Fruit fly (Drosophila melanogaster) whole organism, embryonic: ENCODE data around the gene CG8206.

Source experiments
- CG11398 ChIP-seq: fragments of 200-800 bp; sonication (Bioruptor generic); optimal IDR thresholded peaks from 2 replicates; lab custom pipeline; 2016; ENCODE audit warnings: missing biosample characterization, missing genetic modification characterization
- CG11504 ChIP-seq: fragments of 200-800 bp; sonication (Bioruptor generic); optimal IDR thresholded peaks from 3 replicates; lab custom pipeline; 2019; ENCODE audit warnings: missing biosample characterization, mild to moderate bottlenecking, missing genetic modification characterization, moderate library complexity
- CG11560 ChIP-seq: fragments of 200-800 bp; sonication (Bioruptor generic); IDR thresholded peaks from 3 replicates; pipeline ENCODE4 v1.3.6; 2022; ENCODE audit warnings: missing biosample characterization, missing genetic modification characterization
- CG1233 ChIP-seq: fragments of 200-800 bp; sonication (Bioruptor generic); optimal IDR thresholded peaks from 4 replicates; lab custom pipeline; 2018; ENCODE audit warnings: missing biosample characterization, mild to moderate bottlenecking, missing genetic modification characterization
- CG12942 ChIP-seq: fragments of 200-800 bp; sonication (Bioruptor generic); optimal IDR thresholded peaks from 3 replicates; lab custom pipeline; 2016; ENCODE audit warnings: missing biosample characterization, missing genetic modification characterization
- CG13424 ChIP-seq: fragments of 200-800 bp; sonication (Bioruptor generic); optimal IDR thresholded peaks from 2 replicates; lab custom pipeline; 2019; ENCODE audit warnings: missing biosample characterization, mild to moderate bottlenecking, missing genetic modification characterization, moderate library complexity
- CG14667 ChIP-seq: fragments of 200-800 bp; sonication (Bioruptor generic); IDR thresholded peaks from 2 replicates; pipeline ENCODE4 v1.3.6; 2022; ENCODE audit warnings: missing biosample characterization, missing genetic modification characterization
- CG15479 ChIP-seq: fragments of 200-800 bp; sonication (Bioruptor generic); optimal IDR thresholded peaks from 3 replicates; lab custom pipeline; 2019; ENCODE audit warnings: missing biosample characterization, mild to moderate bottlenecking, missing genetic modification characterization, moderate library complexity
- CG1647 ChIP-seq: fragments of 200-800 bp; sonication (Bioruptor generic); optimal IDR thresholded peaks from 3 replicates; lab custom pipeline; 2016; ENCODE audit warnings: missing biosample characterization, missing genetic modification characterization
- CG1792 ChIP-seq: fragments of 200-800 bp; sonication (Bioruptor generic); optimal IDR thresholded peaks from 2 replicates; lab custom pipeline; 2016; ENCODE audit warnings: missing biosample characterization, missing genetic modification characterization
- CG18011 ChIP-seq: fragments of 200-800 bp; sonication (Bioruptor generic); optimal IDR thresholded peaks from 2 replicates; lab custom pipeline; 2017; ENCODE audit warnings: missing biosample characterization, missing genetic modification characterization, mild to moderate bottlenecking, moderate library complexity, missing genotype
- CG2129 ChIP-seq: fragments of 200-800 bp; sonication (Bioruptor generic); IDR thresholded peaks from 2 replicates; pipeline ENCODE4 v1.3.6; 2022; ENCODE audit warnings: missing biosample characterization, missing genetic modification characterization; ENCODE audit not compliant: partially characterized antibody
- CG31365 ChIP-seq: fragments of 200-800 bp; sonication (Bioruptor generic); optimal IDR thresholded peaks from 2 replicates; lab custom pipeline; 2018; ENCODE audit warnings: missing biosample characterization, mild to moderate bottlenecking, missing genetic modification characterization
- CG32532 ChIP-seq: fragments of 200-800 bp; sonication (Bioruptor generic); IDR thresholded peaks from 2 replicates; pipeline ENCODE4 v1.3.6; 2022; ENCODE audit warnings: missing biosample characterization, missing genetic modification characterization
- CG8765 ChIP-seq: fragments of 200-800 bp; sonication (Bioruptor generic); IDR thresholded peaks from 2 replicates; pipeline ENCODE4 v1.3.6; 2022; ENCODE audit warnings: missing biosample characterization, missing genetic modification characterization
- CG9437 ChIP-seq: fragments of 200-800 bp; sonication (Bioruptor generic); optimal IDR thresholded peaks from 2 replicates; lab custom pipeline; 2018; ENCODE audit warnings: missing biosample characterization, mild to moderate bottlenecking, missing genetic modification characterization
- CG9932 ChIP-seq: fragments of 200-800 bp; sonication (Bioruptor generic); IDR thresholded peaks from 2 replicates; pipeline ENCODE4 v1.3.6; 2022; ENCODE audit warnings: missing biosample characterization, missing genetic modification characterization
- Ets97D ChIP-seq: fragments of 200-800 bp; sonication (Bioruptor generic); optimal IDR thresholded peaks from 3 replicates; lab custom pipeline; 2016; ENCODE audit warnings: missing biosample characterization, missing genetic modification characterization
- HLH54F ChIP-seq: fragments of 200-800 bp; sonication (Bioruptor generic); optimal IDR thresholded peaks from 3 replicates; lab custom pipeline; 2016; ENCODE audit warnings: missing biosample characterization, missing genetic modification characterization
- Hr78 ChIP-seq, 2 experiments: fragments of 200-800 bp in 1 of 2; fragments of >200 bp in 1 of 2; sonication (Bioruptor generic) in 1 of 2; optimal IDR thresholded peaks; 2 replicates each; lab custom pipeline; 2017 to 2019; ENCODE audit warnings: missing biosample characterization in 2 of 2, missing genetic modification characterization in 2 of 2, mild to moderate bottlenecking in 1 of 2, moderate library complexity in 1 of 2
- Hsf ChIP-seq: fragments of 200-800 bp; sonication (Bioruptor generic); optimal IDR thresholded peaks from 3 replicates; lab custom pipeline; 2016; ENCODE audit warnings: missing biosample characterization, missing genetic modification characterization
- Lim3 ChIP-seq: fragments of 200-800 bp; sonication (Bioruptor generic); IDR thresholded peaks from 2 replicates; pipeline ENCODE4 v1.3.6; 2022; ENCODE audit warnings: missing biosample characterization, missing genetic modification characterization
- Lpt ChIP-seq: fragments of >200 bp; optimal IDR thresholded peaks from 2 replicates; lab custom pipeline; 2018; ENCODE audit warnings: missing biosample characterization, missing genetic modification characterization
- Med ChIP-seq: fragments of 200-800 bp; sonication (Bioruptor generic); peaks from one replicate; lab custom pipeline; 2016; ENCODE audit warnings: missing biosample characterization, missing genetic modification characterization, mild to moderate bottlenecking, inconsistent platforms, moderate library complexity
- NFAT ChIP-seq: fragments of 200-800 bp; sonication (Bioruptor generic); IDR thresholded peaks from 2 replicates; pipeline ENCODE4 v1.3.6; 2022; ENCODE audit warnings: missing biosample characterization, missing genetic modification characterization
- Rfx ChIP-seq: fragments of 200-800 bp; sonication (Bioruptor generic); IDR thresholded peaks from 2 replicates; pipeline ENCODE4 v1.3.6; 2022; ENCODE audit warnings: missing biosample characterization, missing genetic modification characterization
- Sry-β ChIP-seq: fragments of 200-800 bp; sonication (Bioruptor generic); optimal IDR thresholded peaks from 2 replicates; lab custom pipeline; 2018; ENCODE audit warnings: missing biosample characterization, mild to moderate bottlenecking, missing genetic modification characterization, moderate library complexity
- bigmax ChIP-seq: fragments of 200-800 bp; sonication (Bioruptor generic); optimal IDR thresholded peaks from 2 replicates; lab custom pipeline; 2018; ENCODE audit warnings: missing biosample characterization, mild to moderate bottlenecking, missing genetic modification characterization
- caup ChIP-seq: fragments of 200-800 bp; sonication (Bioruptor generic); optimal IDR thresholded peaks from 3 replicates; lab custom pipeline; 2017; ENCODE audit warnings: missing biosample characterization, mild to moderate bottlenecking, missing genetic modification characterization, moderate library complexity; ENCODE audit not compliant: severe bottlenecking
- ewg ChIP-seq: fragments of 200-800 bp; sonication (Bioruptor generic); optimal IDR thresholded peaks from 3 replicates; lab custom pipeline; 2017; ENCODE audit warnings: mild to moderate bottlenecking, missing biosample characterization, missing genetic modification reagents, missing genetic modification characterization
- her ChIP-seq: fragments of 200-800 bp; sonication (Bioruptor generic); optimal IDR thresholded peaks from 2 replicates; lab custom pipeline; 2016; ENCODE audit warnings: missing biosample characterization, missing genetic modification characterization
- jigr1 ChIP-seq: fragments of 200-800 bp; sonication (Bioruptor generic); IDR thresholded peaks from 3 replicates; pipeline ENCODE4 v1.3.6; 2022; ENCODE audit warnings: missing biosample characterization, missing genetic modification characterization
- lov ChIP-seq, 2 experiments: fragments of 200-800 bp in 1 of 2; fragments of >200 bp in 1 of 2; sonication (Bioruptor generic) in 1 of 2; IDR thresholded peaks in 1 of 2; optimal IDR thresholded peaks in 1 of 2; 2 replicates in 1 of 2; 3 replicates in 1 of 2; pipeline versions ENCODE4 v1.3.6 to Lab custom; 2017 to 2022; ENCODE audit warnings: missing biosample characterization in 1 of 2, missing genetic modification characterization in 1 of 2
- mam ChIP-seq: fragments of 200-800 bp; sonication (Bioruptor generic); optimal IDR thresholded peaks from 3 replicates; lab custom pipeline; 2016; ENCODE audit warnings: missing biosample characterization, missing genetic modification characterization
- nau ChIP-seq: fragments of 200-800 bp; sonication (Bioruptor generic); optimal IDR thresholded peaks from 3 replicates; lab custom pipeline; 2017; ENCODE audit warnings: missing biosample characterization, mild to moderate bottlenecking, missing genetic modification characterization, missing genetic modification reagents
- nmo ChIP-seq: fragments of 200-800 bp; sonication (Bioruptor generic); optimal IDR thresholded peaks from 2 replicates; lab custom pipeline; 2018; ENCODE audit warnings: missing biosample characterization, mild to moderate bottlenecking, missing genetic modification characterization, moderate library complexity
- p53 ChIP-seq: fragments of 200-800 bp; sonication (Bioruptor generic); optimal IDR thresholded peaks from 2 replicates; lab custom pipeline; 2016; ENCODE audit warnings: missing biosample characterization, missing genetic modification characterization
- pros ChIP-seq: fragments of 200-800 bp; sonication (Bioruptor generic); optimal IDR thresholded peaks from 3 replicates; lab custom pipeline; 2019; ENCODE audit warnings: missing biosample characterization, mild to moderate bottlenecking, missing genetic modification characterization, moderate library complexity
- row ChIP-seq: fragments of 200-800 bp; sonication (Bioruptor generic); IDR thresholded peaks from 3 replicates; pipeline ENCODE4 v1.3.6; 2022; ENCODE audit warnings: missing biosample characterization, missing genetic modification characterization
- sim ChIP-seq: fragments of 200-800 bp; sonication (Bioruptor generic); IDR thresholded peaks from 2 replicates; pipeline ENCODE4 v1.3.6; 2022; ENCODE audit warnings: missing biosample characterization, missing genetic modification characterization
- sqz ChIP-seq: fragments of 200-800 bp; sonication (Bioruptor generic); optimal IDR thresholded peaks from 3 replicates; lab custom pipeline; 2018; ENCODE audit warnings: missing biosample characterization, mild to moderate bottlenecking, missing genetic modification characterization
- ssp ChIP-seq: fragments of 200-800 bp; sonication (Bioruptor generic); IDR thresholded peaks from 2 replicates; pipeline ENCODE4 v1.3.6; 2022; ENCODE audit warnings: missing biosample characterization, missing genetic modification characterization
- wek ChIP-seq: fragments of 200-800 bp; sonication (Bioruptor generic); optimal IDR thresholded peaks from 3 replicates; lab custom pipeline; 2018; ENCODE audit warnings: missing biosample characterization, mild to moderate bottlenecking, missing genetic modification characterization, moderate library complexity

The CG8206 gene

DNA sequence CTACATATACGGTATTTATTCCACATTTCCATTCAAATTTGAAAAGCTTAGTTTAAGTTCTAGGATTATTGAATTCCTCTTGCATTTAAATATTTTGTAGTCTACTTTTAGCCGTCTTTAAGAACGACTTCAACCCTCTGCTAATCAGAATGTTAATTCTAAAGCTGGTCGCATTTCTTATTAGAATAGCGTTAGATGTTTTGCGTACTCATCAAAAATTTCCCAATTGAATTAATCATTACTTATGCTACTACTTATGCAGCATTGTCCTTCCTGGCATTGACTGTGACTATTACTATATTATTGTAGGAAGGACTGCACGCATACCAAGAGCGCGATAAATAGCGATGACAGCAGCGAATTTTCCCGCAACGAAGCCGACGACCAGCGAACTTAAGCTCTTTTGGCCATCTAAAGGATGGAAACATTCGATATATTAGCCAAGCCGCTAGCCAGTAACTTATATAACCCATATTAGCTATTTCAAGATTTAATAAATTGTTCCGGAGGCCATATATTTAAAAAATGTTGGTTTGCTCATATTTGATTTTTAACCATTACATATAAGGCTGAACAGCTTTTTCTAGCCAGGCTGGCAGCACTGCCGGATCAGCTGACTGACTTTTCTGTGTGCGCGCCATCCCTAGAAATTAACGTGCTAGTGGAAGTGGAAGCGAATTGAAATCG lies 42.0 kb upstream of the CG8206 start, which contains the start of gene CG8128 (continued):
- TF ChIP-seq lov (optimal IDR thresholded peaks at IDR 0.05; lab: Kevin White, UChicago) (no peak), lov (GFP tag; IDR thresholded peaks at IDR 0.05; lab: Robert Waterston, UW) (no peak), Lpt (no peak), Ets97D (GFP tag; lab: Kevin White, UChicago) (peak; percentile 12), CG32532 (GFP tag; lab: Robert Waterston, UW) (peak; percentile 21; the same call in 1 of the 2 replicates), CG14667 (no peak), CG15479 (GFP tag; lab: Kevin White, UChicago) (peak; percentile 54), jigr1 (GFP tag; lab: Robert Waterston, UW) (no peak), CG1792 (no peak), nmo (peak; percentile 30), CG8765 (GFP tag; lab: Robert Waterston, UW) (no peak), CG13424 (tag; lab: Kevin White, UChicago) (peak; percentile 28), Rfx (GFP tag; lab: Robert Waterston, UW) (peak; percentile 7; the same call in 1 of the 2 replicates), her (GFP tag; lab: Kevin White, UChicago) (no peak), Med (GFP tag; lab: Kevin White, UChicago) (peak; percentile 87), ewg (peak; percentile 4), mam (GFP tag; lab: Kevin White, UChicago) (peak; percentile 13), Lim3 (no peak), CG9932 (GFP tag; lab: Robert Waterston, UW) (peak; percentile 18; the same call in 1 of the 2 replicates), CG1647 (GFP tag; lab: Kevin White, UChicago) (peak; percentile 6), sqz (GFP tag; lab: Kevin White, UChicago) (no peak), wek (GFP tag; lab: Kevin White, UChicago) (no peak), CG18011 (no peak), bigmax (no peak), CG1233 (GFP tag; lab: Kevin White, UChicago) (no peak), CG11504 (tag; lab: Kevin White, UChicago) (peak; percentile 2), row (peak; percentile 78), sim (no peak), NFAT (GFP tag; lab: Robert Waterston, UW) (no peak), CG12942 (GFP tag; lab: Kevin White, UChicago) (no peak), HLH54F (GFP tag; lab: Kevin White, UChicago) (peak; percentile 3), CG31365 (no peak), nau (GFP tag; lab: Kevin White, UChicago) (no peak), CG11560 (tag; lab: Robert Waterston, UW) (no peak), caup (GFP tag; lab: Kevin White, UChicago) (no peak), CG2129 (GFP tag; lab: Robert Waterston, UW) (no peak), Hr78 (GFP tag; optimal IDR thresholded peaks at IDR 0.05; lab: Kevin White, UChicago) (no peak), p53 (GFP tag; lab: Kevin White, UChicago) (no peak), Hsf (GFP tag; lab: Kevin White, UChicago) (peak; percentile 3), ssp (GFP tag; lab: Robert Waterston, UW) (no peak), CG11398 (GFP tag; lab: Kevin White, UChicago) (no peak), CG9437 (GFP tag; lab: Kevin White, UChicago) (no peak), Sry-β (peak; percentile 94), pros (GFP tag; lab: Kevin White, UChicago) (no peak)
